Worm (Caenorhabditis elegans) whole organism, early embryonic: Measurements from ENCODE around the gene ZK1307.2.

Experiments
- aly-1 ChIP-seq: sonication (generic microtip); optimal IDR thresholded peaks from 2 replicates; lab custom pipeline; 2016; ENCODE audit warnings: missing genetic modification characterization, missing compliant biosample characterization
- ama-1 ChIP-seq: fragments of 150-350 bp; optimal IDR thresholded peaks from 2 replicates; lab custom pipeline; 2014
- ceh-36 ChIP-seq: sonication (generic microtip); optimal IDR thresholded peaks from 2 replicates; lab custom pipeline; 2016; ENCODE audit warnings: missing genetic modification characterization, inconsistent platforms, missing compliant biosample characterization
- ets-7 ChIP-seq: sonication (generic microtip); optimal IDR thresholded peaks from 2 replicates; lab custom pipeline; 2016; ENCODE audit warnings: missing genotype, missing genetic modification characterization, missing compliant biosample characterization
- flt-1 ChIP-seq: fragments of 200-800 bp; sonication (Bioruptor generic); IDR thresholded peaks from 2 replicates; pipeline ENCODE4 v1.3.6; 2022; ENCODE audit warnings: missing genetic modification characterization, missing compliant biosample characterization
- hmg-4 ChIP-seq: fragments of 200-800 bp; sonication (Bioruptor generic); optimal IDR thresholded peaks from 2 replicates; lab custom pipeline; 2018; ENCODE audit warnings: mild to moderate bottlenecking, missing genetic modification characterization, missing compliant biosample characterization
- hnd-1 ChIP-seq: sonication (generic microtip); optimal IDR thresholded peaks from 2 replicates; lab custom pipeline; 2016; ENCODE audit warnings: missing genetic modification characterization, missing compliant biosample characterization
- pes-1 ChIP-seq: fragments of 200-800 bp; sonication (Bioruptor generic); IDR thresholded peaks from 2 replicates; pipeline ENCODE4 v1.3.6; 2022; ENCODE audit warnings: missing genetic modification reagents, missing genetic modification characterization, missing compliant biosample characterization
- scrt-1 ChIP-seq: fragments of 200-800 bp; sonication (Bioruptor generic); IDR thresholded peaks from 2 replicates; pipeline ENCODE4 v1.3.6; 2022; ENCODE audit warnings: missing genetic modification characterization, missing compliant biosample characterization
- sea-1 ChIP-seq: fragments of 200-800 bp; sonication (Bioruptor generic); conservative IDR thresholded peaks from 2 replicates; pipeline ENCODE4 v1.3.6; 2022; ENCODE audit warnings: missing genetic modification characterization, missing compliant biosample characterization
- tbx-11 ChIP-seq: fragments of 200-800 bp; sonication (Bioruptor generic); IDR thresholded peaks from 2 replicates; pipeline ENCODE4 v1.3.6; 2022; ENCODE audit warnings: missing genetic modification characterization, missing compliant biosample characterization
- tbx-37 ChIP-seq: fragments of 200-800 bp; sonication (Bioruptor generic); conservative IDR thresholded peaks from 2 replicates; pipeline ENCODE4 v1.3.6; 2022; ENCODE audit warnings: missing genetic modification reagents, missing genetic modification characterization, missing compliant biosample characterization
- tra-4 ChIP-seq: sonication (generic microtip); optimal IDR thresholded peaks from 2 replicates; lab custom pipeline; 2017; ENCODE audit warnings: missing genetic modification characterization, missing compliant biosample characterization

- no peak for TF ChIP-seq sea-1
- no peak for TF ChIP-seq flt-1 (GFP tag; lab: Robert Waterston, UW)
- TF ChIP-seq aly-1: no peak
- no peak for TF ChIP-seq ets-7 (tag; lab: Kevin White, UChicago)
- no peak for TF ChIP-seq ama-1 (lab: Kevin White, UChicago)
- no peak for TF ChIP-seq hmg-4 (GFP tag; lab: Kevin White, UChicago)
- TF ChIP-seq ceh-36 (tag; lab: Kevin White, UChicago): no peak
- no peak for TF ChIP-seq hnd-1 (tag; lab: Kevin White, UChicago)
- TF ChIP-seq pes-1: no peak
- no peak for TF ChIP-seq tra-4 (tag; lab: Kevin White, UChicago)
- TF ChIP-seq tbx-37 (GFP tag; lab: Robert Waterston, UW): no peak
- TF ChIP-seq scrt-1: no peak
- no peak for TF ChIP-seq tbx-11 (GFP tag; lab: Robert Waterston, UW)
Observed at ce11 chrII:9605954-9606353, 47.8 kb downstream of the ZK1307.2 start.
